Fruit fly (Drosophila melanogaster) S2 (cell line): ENCODE measurements around the gene SkpA.
"Not testable (repeated sequence)": the region's sequence is repeated elsewhere in the genome, so short reads cannot be mapped to it uniquely, and the experiment has no call there.

Experiments
- CG8478 ChIP-seq: fragments of >200 bp; optimal IDR thresholded peaks from 2 replicates; lab custom pipeline; 2018
- CTCF ChIP-seq, 2 experiments: fragments of >200 bp; optimal IDR thresholded peaks; 2 replicates each; lab custom pipeline; 2018

Gene SkpA

DNA sequence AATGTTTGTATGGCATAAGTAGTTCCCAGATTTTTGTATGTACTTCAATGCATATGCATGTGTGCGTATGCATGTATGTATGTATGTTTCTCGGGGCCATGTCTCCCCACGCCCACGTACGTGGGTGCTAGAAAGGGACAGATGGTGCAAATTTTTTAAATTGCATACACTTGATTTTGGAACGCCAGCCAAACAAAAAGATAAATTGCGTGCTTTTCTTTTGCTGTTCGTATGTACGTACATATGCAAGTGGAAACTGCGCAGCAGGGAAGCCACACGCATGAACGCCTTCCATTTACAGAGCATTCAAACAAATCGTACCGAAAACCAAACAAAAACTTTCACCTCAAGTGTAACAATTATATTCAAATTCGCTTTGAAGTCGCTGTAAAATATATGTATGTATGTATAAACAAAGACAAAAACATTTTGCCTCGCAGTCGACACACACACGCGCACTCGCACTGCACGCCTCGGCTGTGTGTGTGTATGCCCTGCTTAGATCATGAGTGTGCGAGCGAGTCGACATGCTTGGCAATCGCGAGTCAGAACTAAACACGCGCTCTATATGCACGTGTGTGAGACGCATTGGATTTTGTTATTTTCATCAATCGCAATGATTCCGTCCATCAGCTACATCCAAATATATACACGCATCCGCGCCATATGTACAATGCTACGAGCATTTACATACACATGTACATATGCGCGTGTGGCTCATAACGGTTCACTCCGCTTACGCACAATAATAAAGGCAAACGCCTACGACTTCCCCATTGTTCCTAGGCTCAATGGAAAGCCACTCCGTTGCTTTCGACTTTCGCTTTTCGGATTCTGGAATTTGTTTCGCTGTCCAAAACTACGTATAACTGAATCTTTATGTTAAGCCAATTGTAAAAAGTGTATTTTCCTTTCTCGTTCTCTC, 19.0 kb upstream of the SkpA start:
- peak in 1 of 2 experiments; percentile 9 for TF ChIP-seq CTCF (optimal IDR thresholded peaks at IDR 0.05; lab: Kevin White, UChicago)
- TF ChIP-seq CG8478 (lab: Kevin White, UChicago), result no peak

dm6 chrX:644461-644860, 11.5 kb upstream of the SkpA start, which contains the start of gene CG13367:
TSS of gene CG13367 (plus strand) at chrX:644761.
- not testable (repeated sequence) for TF ChIP-seq CTCF (optimal IDR thresholded peaks at IDR 0.05; lab: Kevin White, UChicago); CG8478 (lab: Kevin White, UChicago)

DNA sequence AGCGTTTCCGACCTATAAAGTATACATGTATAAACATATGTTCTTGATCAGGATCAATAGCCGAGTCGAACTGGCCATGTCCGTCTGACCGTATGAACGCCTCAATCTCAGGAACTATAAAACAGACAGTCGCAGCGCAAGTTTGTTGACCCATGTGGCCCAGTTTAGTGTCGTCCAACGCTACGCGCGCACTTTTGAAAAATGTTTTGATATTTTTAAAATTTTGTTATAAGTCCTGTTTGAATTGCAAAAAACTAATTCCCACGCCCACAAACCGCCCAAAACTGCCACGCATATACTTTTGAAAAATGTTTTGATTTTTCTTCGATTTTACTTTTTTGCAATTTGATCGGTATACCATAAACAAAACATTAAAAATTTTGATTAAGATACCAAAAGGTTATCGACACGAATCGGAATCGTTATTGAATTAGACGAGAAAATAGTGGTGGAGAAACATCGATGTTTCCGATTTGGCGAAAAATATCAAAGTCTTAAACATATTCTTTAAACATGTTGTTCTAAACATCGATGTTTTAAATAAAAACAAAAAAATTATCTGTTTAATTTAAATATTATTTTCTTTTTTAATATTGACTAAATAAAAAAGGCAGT, 9.4 kb upstream of the SkpA start:
- TF ChIP-seq CTCF (optimal IDR thresholded peaks at IDR 0.05; lab: Kevin White, UChicago), result no peak
- no peak for TF ChIP-seq CG8478 (lab: Kevin White, UChicago)

- TF ChIP-seq CG8478 (lab: Kevin White, UChicago) (no peak), CTCF (optimal IDR thresholded peaks at IDR 0.05; lab: Kevin White, UChicago) (no peak)
These were observed 8.8 kb upstream of the SkpA start, which contains the start of gene Roc1a for dm6 chrX:647056-647627. TSS of gene Roc1a (plus strand) at chrX:647304.

DNA sequence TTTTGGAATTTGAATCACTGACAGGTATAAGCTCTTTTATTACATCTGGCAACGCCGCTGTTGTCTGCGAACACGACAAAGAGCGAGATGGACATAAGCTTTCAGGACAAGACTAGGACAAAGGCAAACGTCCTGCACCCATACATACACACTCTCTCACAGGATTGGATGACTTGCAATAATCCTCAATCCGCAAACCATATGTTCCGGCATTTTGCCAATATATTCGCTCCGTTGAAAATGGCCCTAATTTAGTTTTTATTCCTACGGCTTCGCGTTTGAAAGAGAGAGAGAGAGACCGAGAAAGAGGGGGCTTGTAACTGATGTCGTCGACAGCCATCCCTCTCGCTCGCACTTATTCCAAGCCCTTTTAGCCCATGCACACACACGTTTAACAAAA, 1.7 kb upstream of the SkpA start:
- TF ChIP-seq CG8478 (lab: Kevin White, UChicago) (no peak), CTCF (optimal IDR thresholded peaks at IDR 0.05; lab: Kevin White, UChicago) (no peak)

DNA sequence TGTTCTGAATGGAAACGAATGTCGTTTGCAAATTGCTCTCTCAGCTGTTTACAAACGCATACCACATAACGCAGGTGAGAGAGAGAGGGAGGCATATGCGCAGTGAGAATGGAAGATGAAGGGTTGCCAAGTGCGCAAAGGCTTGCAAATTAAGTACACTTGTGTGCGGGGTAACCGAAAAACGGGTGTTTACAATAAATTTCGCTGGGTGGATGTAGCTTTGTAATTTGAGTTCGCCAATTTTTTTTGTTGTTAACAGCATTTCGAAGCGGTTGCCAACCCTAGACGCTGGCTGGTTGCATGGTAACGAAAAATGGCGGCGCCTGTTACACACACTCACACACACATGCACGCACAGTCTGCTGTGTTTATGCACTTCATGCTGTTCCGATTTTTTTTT, 965 bp upstream of the SkpA start:
- TF ChIP-seq CG8478 (lab: Kevin White, UChicago) (no peak), CTCF (optimal IDR thresholded peaks at IDR 0.05; lab: Kevin White, UChicago) (no peak)

DNA sequence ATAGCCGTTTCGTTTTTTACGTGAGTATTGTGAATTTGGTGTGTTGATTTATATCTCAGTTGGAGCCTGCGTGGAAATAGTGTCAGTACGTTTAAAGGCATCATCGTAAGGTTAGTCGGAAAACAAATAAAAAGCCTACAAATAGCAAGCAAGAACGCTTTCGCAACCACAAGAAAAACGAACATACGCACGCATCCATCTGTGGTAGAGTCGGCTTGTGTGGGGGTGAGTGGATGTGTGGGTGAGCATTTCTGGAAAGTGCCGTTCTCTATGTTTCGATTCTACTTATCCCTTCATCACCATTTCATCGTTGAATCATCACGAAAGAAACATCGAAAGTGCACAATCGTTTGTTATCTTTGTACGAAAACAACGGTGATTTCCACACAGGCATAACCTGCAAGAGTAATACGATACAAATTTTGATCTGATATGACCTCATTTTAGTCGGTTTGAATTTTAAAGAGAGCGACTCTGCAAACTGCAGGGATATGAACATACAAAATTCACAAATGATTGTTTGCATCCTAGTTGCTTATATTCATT, 539 bp downstream of the SkpA start:
- TF ChIP-seq CTCF (optimal IDR thresholded peaks at IDR 0.05; lab: Kevin White, UChicago) (no peak), CG8478 (lab: Kevin White, UChicago) (no peak)

- TF ChIP-seq CTCF (optimal IDR thresholded peaks at IDR 0.05; lab: Kevin White, UChicago) (no peak), CG8478 (lab: Kevin White, UChicago) (no peak)
These were observed 2.1 kb downstream of the SkpA start for dm6 chrX:658021-658420.

dm6 chrX:678503-678902, 22.6 kb downstream of the SkpA start:
- TF ChIP-seq CTCF (optimal IDR thresholded peaks at IDR 0.05; lab: Kevin White, UChicago) (no peak), CG8478 (lab: Kevin White, UChicago) (no peak)

dm6 chrX:686437-686972, 30.6 kb downstream of the SkpA start, which contains the start of gene sdk:
TSS of gene sdk (plus strand) at chrX:686834.
- no peak for TF ChIP-seq CG8478 (lab: Kevin White, UChicago)
- TF ChIP-seq CTCF (optimal IDR thresholded peaks at IDR 0.05; lab: Kevin White, UChicago), result no peak

- TF ChIP-seq CTCF (optimal IDR thresholded peaks at IDR 0.05; lab: Kevin White, UChicago) (no peak), CG8478 (lab: Kevin White, UChicago) (no peak)
These were observed 31.6 kb downstream of the SkpA start for dm6 chrX:687330-688078.

dm6 chrX:692811-693764, 37.2 kb downstream of the SkpA start:
- TF ChIP-seq CG8478 (lab: Kevin White, UChicago) (no peak), CTCF (optimal IDR thresholded peaks at IDR 0.05; lab: Kevin White, UChicago) (no peak)

DNA sequence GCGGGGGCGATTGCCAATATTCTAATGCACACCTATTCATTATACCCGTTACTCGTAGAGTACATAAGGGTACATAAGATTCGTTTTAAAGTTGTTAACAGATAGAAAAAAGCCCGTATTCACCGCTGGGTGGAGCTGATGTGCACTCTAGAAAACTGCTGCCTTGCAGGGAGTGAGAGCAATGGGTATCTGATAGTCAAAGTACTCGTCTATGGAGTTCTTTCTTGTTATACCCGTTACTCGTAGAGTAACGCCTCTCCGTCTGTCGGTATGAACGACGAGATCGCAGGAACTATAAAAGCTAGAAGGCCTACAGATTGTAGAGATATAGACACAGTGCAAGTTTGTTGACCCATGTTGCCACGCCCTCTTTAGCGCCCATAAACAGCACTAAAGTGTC, 38.0 kb downstream of the SkpA start:
- TF ChIP-seq CG8478 (lab: Kevin White, UChicago), result no peak
- peak; percentile 18 to 46 for TF ChIP-seq CTCF (optimal IDR thresholded peaks at IDR 0.05; lab: Kevin White, UChicago)
